Worm (Caenorhabditis elegans) whole organism, L1 larva: Measurements from ENCODE around the gene ZC513.3.

Experiments
- aly-2 ChIP-seq: fragments of 150-350 bp; optimal IDR thresholded peaks from 2 replicates; lab custom pipeline; 2014; ENCODE audit warnings: missing biosample characterization, missing genetic modification characterization
- ets-5 ChIP-seq: fragments of 200-800 bp; sonication (Bioruptor generic); IDR thresholded peaks from 2 replicates; pipeline ENCODE4 v1.3.6; 2022; ENCODE audit warnings: missing genetic modification characterization, missing compliant biosample characterization
- nhr-11 ChIP-seq: fragments of 150-350 bp; optimal IDR thresholded peaks from 2 replicates; lab custom pipeline; 2014; ENCODE audit warnings: missing biosample characterization, missing genetic modification characterization
- nhr-12 ChIP-seq: sonication (generic microtip); optimal IDR thresholded peaks from 2 replicates; lab custom pipeline; 2017; ENCODE audit warnings: missing biosample characterization, missing genetic modification characterization
- nhr-71 ChIP-seq: sonication (generic microtip); optimal IDR thresholded peaks from 2 replicates; lab custom pipeline; 2016; ENCODE audit warnings: mild to moderate bottlenecking, missing genetic modification characterization, moderate library complexity, missing compliant biosample characterization

DNA sequence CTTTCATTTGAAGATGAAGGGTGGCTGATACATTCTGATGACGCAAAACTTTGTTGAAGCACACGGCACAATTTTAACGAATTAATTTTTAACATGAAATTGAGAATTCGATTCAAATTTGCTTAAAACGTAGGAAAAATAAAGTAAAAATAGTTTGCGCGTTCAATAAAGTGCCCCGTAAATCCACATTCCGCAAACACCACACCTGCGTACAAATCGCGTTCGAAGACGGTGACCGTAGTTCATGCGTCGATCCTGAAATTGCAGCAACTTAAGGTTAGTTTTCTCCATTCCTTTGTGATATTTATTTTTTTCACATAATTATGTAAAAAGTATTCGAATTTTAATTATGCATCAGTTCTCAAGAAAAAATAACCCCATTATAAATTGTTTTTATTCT, 22.1 kb upstream of the ZC513.3 start, which contains the start of gene F43H9.3:
- TF ChIP-seq nhr-12 (tag; lab: Kevin White, UChicago) (no peak), nhr-11 (tag; lab: Kevin White, UChicago) (no peak), ets-5 (GFP tag; lab: Robert Waterston, UW) (no peak), aly-2 (tag; lab: Kevin White, UChicago) (no peak), nhr-71 (tag; lab: Kevin White, UChicago) (no peak)
